Fruit fly (Drosophila melanogaster) whole organism, prepupa: ENCODE data around the gene kni.

Source experiments
- CG10631 ChIP-seq: fragments of 200-800 bp; sonication (Bioruptor generic); optimal IDR thresholded peaks from 2 replicates; lab custom pipeline; 2016; ENCODE audit warnings: missing biosample characterization, missing genetic modification characterization
- CG11902 ChIP-seq: fragments of 200-800 bp; sonication (Bioruptor generic); optimal IDR thresholded peaks from 3 replicates; lab custom pipeline; 2016; ENCODE audit warnings: missing biosample characterization, missing genetic modification characterization
- CG15336 ChIP-seq: fragments of 200-800 bp; sonication (Bioruptor generic); IDR thresholded peaks from 2 replicates; pipeline ENCODE4 v1.3.6; 2022; ENCODE audit warnings: missing biosample characterization, missing genetic modification characterization
- CG4318 ChIP-seq: fragments of 200-800 bp; sonication (Bioruptor generic); optimal IDR thresholded peaks from 3 replicates; lab custom pipeline; 2017; ENCODE audit warnings: missing biosample characterization, mild to moderate bottlenecking, missing genetic modification characterization
- CG6163 ChIP-seq: fragments of 200-800 bp; sonication (Bioruptor generic); IDR thresholded peaks from 3 replicates; pipeline ENCODE4 v1.3.6; 2022; ENCODE audit warnings: missing biosample characterization, missing genetic modification characterization
- Eip75B ChIP-seq: fragments of 200-800 bp; sonication (Bioruptor generic); optimal IDR thresholded peaks from 3 replicates; lab custom pipeline; 2016; ENCODE audit warnings: missing biosample characterization, missing genetic modification characterization
- fd85E ChIP-seq: fragments of 200-800 bp; sonication (Bioruptor generic); optimal IDR thresholded peaks from 3 replicates; lab custom pipeline; 2016; ENCODE audit warnings: missing biosample characterization, missing genetic modification characterization

dm6 chr3L:20690857-20691645 is 4.1 kb downstream of the kni start:
- TF ChIP-seq CG6163 = no peak
- TF ChIP-seq Eip75B (GFP tag; lab: Kevin White, UChicago) = no peak
- TF ChIP-seq CG4318 (GFP tag; lab: Kevin White, UChicago) = no peak
- TF ChIP-seq CG15336 (GFP tag; lab: Robert Waterston, UW) = no peak
- no peak for TF ChIP-seq fd85E (GFP tag; lab: Kevin White, UChicago)
- no peak for TF ChIP-seq CG11902 (GFP tag; lab: Kevin White, UChicago)
- no peak for TF ChIP-seq CG10631 (GFP tag; lab: Kevin White, UChicago)
